Fruit fly (Drosophila melanogaster) whole organism, embryonic: Measurements from ENCODE around the gene Gyc88E.
A peak's percentile ranks its signal among the peaks of the same experiment; 100 is the strongest.

Experiments
- Asciz ChIP-seq: fragments of 200-800 bp; sonication (Bioruptor generic); optimal IDR thresholded peaks from 2 replicates; lab custom pipeline; 2017; ENCODE audit warnings: missing biosample characterization, mild to moderate bottlenecking, missing genetic modification characterization, missing genetic modification reagents
- Bgb ChIP-seq: fragments of 200-800 bp; sonication (Bioruptor generic); IDR thresholded peaks from 2 replicates; pipeline ENCODE4 v1.3.6; 2022; ENCODE audit warnings: missing biosample characterization, missing genetic modification characterization; ENCODE audit not compliant: partially characterized antibody
- BtbVII ChIP-seq: fragments of 200-800 bp; sonication (Bioruptor generic); optimal IDR thresholded peaks from 3 replicates; lab custom pipeline; 2017; ENCODE audit warnings: missing biosample characterization, mild to moderate bottlenecking, missing genetic modification characterization
- CG11093 ChIP-seq: fragments of 200-800 bp; sonication (Bioruptor generic); IDR thresholded peaks from 3 replicates; pipeline ENCODE4 v1.3.6; 2022; ENCODE audit warnings: missing biosample characterization, missing genetic modification characterization
- CG11695 ChIP-seq: fragments of 200-800 bp; sonication (Bioruptor generic); IDR thresholded peaks from 3 replicates; pipeline ENCODE4 v1.3.6; 2022; ENCODE audit warnings: missing biosample characterization, missing genetic modification characterization
- CG15011 ChIP-seq: fragments of 200-800 bp; sonication (Bioruptor generic); optimal IDR thresholded peaks from 3 replicates; lab custom pipeline; 2018; ENCODE audit warnings: missing biosample characterization, mild to moderate bottlenecking, missing genetic modification characterization
- CG31224 ChIP-seq: fragments of 200-800 bp; sonication (Bioruptor generic); IDR thresholded peaks from 2 replicates; pipeline ENCODE4 v1.3.6; 2022; ENCODE audit warnings: missing biosample characterization, missing genetic modification characterization
- CG4820 ChIP-seq: fragments of 200-800 bp; sonication (Bioruptor generic); optimal IDR thresholded peaks from 3 replicates; lab custom pipeline; 2016; ENCODE audit warnings: missing biosample characterization, missing genetic modification characterization
- CG6175 ChIP-seq: fragments of 200-800 bp; sonication (Bioruptor generic); IDR thresholded peaks from 3 replicates; pipeline ENCODE4 v1.3.6; 2022; ENCODE audit warnings: missing biosample characterization, missing genetic modification characterization
- CG6791 ChIP-seq: fragments of 200-800 bp; sonication (Bioruptor generic); IDR thresholded peaks from 3 replicates; pipeline ENCODE4 v1.3.6; 2022; ENCODE audit warnings: missing biosample characterization, missing genetic modification characterization; ENCODE audit not compliant: partially characterized antibody
- CG7987 ChIP-seq: fragments of 200-800 bp; sonication (Bioruptor generic); optimal IDR thresholded peaks from 2 replicates; lab custom pipeline; 2018; ENCODE audit warnings: missing biosample characterization, mild to moderate bottlenecking, missing genetic modification characterization, moderate library complexity
- CG8290 ChIP-seq, 3 experiments: fragments of 200-800 bp; sonication (Bioruptor generic); optimal IDR thresholded peaks; 2 replicates each; lab custom pipeline; 2016 to 2019; ENCODE audit warnings: missing biosample characterization in 3 of 3, missing genetic modification characterization in 3 of 3, mild to moderate bottlenecking in 2 of 3, moderate library complexity in 1 of 3
- CG8924 ChIP-seq: fragments of 200-800 bp; optimal IDR thresholded peaks from 3 replicates; lab custom pipeline; 2019; ENCODE audit warnings: missing biosample characterization, mild to moderate bottlenecking, missing genetic modification characterization, moderate library complexity
- CTCF ChIP-seq: fragments of 200-800 bp; sonication (Bioruptor generic); optimal IDR thresholded peaks from 2 replicates; lab custom pipeline; 2017; ENCODE audit warnings: missing biosample characterization, mild to moderate bottlenecking, missing genetic modification characterization, moderate library complexity
- Deaf1 ChIP-seq: fragments of 200-800 bp; optimal IDR thresholded peaks from 3 replicates; lab custom pipeline; 2019; ENCODE audit warnings: missing biosample characterization, mild to moderate bottlenecking, missing genetic modification characterization, moderate library complexity
- Dek ChIP-seq: fragments of 200-800 bp; sonication (Bioruptor generic); optimal IDR thresholded peaks from 3 replicates; lab custom pipeline; 2019; ENCODE audit warnings: missing biosample characterization, mild to moderate bottlenecking, missing genetic modification characterization, moderate library complexity
- GATAe ChIP-seq: fragments of 200-800 bp; sonication (Bioruptor generic); conservative IDR thresholded peaks from 2 replicates; pipeline ENCODE4 v1.3.6; 2022; ENCODE audit warnings: missing biosample characterization, missing genetic modification characterization
- Hey ChIP-seq: fragments of 200-800 bp; sonication (Bioruptor generic); optimal IDR thresholded peaks from 3 replicates; lab custom pipeline; 2018; ENCODE audit warnings: missing biosample characterization, mild to moderate bottlenecking, missing genetic modification characterization
- HmgZ ChIP-seq: fragments of 200-800 bp; sonication (Bioruptor generic); optimal IDR thresholded peaks from 2 replicates; lab custom pipeline; 2018; ENCODE audit warnings: missing biosample characterization, mild to moderate bottlenecking, missing genetic modification characterization
- Hr78 ChIP-seq, 2 experiments: fragments of 200-800 bp in 1 of 2; fragments of >200 bp in 1 of 2; sonication (Bioruptor generic) in 1 of 2; optimal IDR thresholded peaks; 2 replicates each; lab custom pipeline; 2017 to 2019; ENCODE audit warnings: missing biosample characterization in 2 of 2, missing genetic modification characterization in 2 of 2, mild to moderate bottlenecking in 1 of 2, moderate library complexity in 1 of 2
- Jarid2 ChIP-seq: fragments of 200-800 bp; sonication (Bioruptor generic); optimal IDR thresholded peaks from 3 replicates; lab custom pipeline; 2017; ENCODE audit warnings: mild to moderate bottlenecking, missing biosample characterization, missing genetic modification reagents, missing genetic modification characterization
- MBD-R2 ChIP-seq: fragments of 200-800 bp; sonication (Bioruptor generic); IDR thresholded peaks from 2 replicates; pipeline ENCODE4 v1.3.6; 2022; ENCODE audit warnings: missing biosample characterization, missing genetic modification characterization
- Mad ChIP-seq: fragments of 200-800 bp; sonication (Bioruptor generic); optimal IDR thresholded peaks from 2 replicates; lab custom pipeline; 2016; ENCODE audit warnings: missing biosample characterization, missing genetic modification characterization
- Med ChIP-seq: fragments of 200-800 bp; sonication (Bioruptor generic); peaks from one replicate; lab custom pipeline; 2016; ENCODE audit warnings: missing biosample characterization, missing genetic modification characterization, mild to moderate bottlenecking, inconsistent platforms, moderate library complexity
- Mrtf ChIP-seq: fragments of 200-800 bp; sonication (Bioruptor generic); IDR thresholded peaks from 3 replicates; pipeline ENCODE4 v1.3.6; 2022; ENCODE audit warnings: missing biosample characterization, missing genetic modification characterization
- Sox100B ChIP-seq: fragments of 200-800 bp; sonication (Bioruptor generic); optimal IDR thresholded peaks from 3 replicates; lab custom pipeline; 2018; ENCODE audit warnings: missing biosample characterization, mild to moderate bottlenecking, missing genetic modification characterization
- Trl ChIP-seq, 3 experiments: fragments of >200 bp in 2 of 3; fragments of 200-800 bp in 1 of 3; sonication (Bioruptor generic) in 1 of 3; optimal IDR thresholded peaks; 2 replicates in 1 of 3; 3 replicates in 2 of 3; lab custom pipeline; 2016 to 2017; ENCODE audit warnings: missing biosample characterization in 1 of 3, missing genetic modification characterization in 1 of 3
- Vsx1 ChIP-seq: fragments of 200-800 bp; sonication (Bioruptor generic); optimal IDR thresholded peaks from 2 replicates; lab custom pipeline; 2017; ENCODE audit warnings: missing biosample characterization, mild to moderate bottlenecking, missing genetic modification characterization, missing genetic modification reagents
- ap ChIP-seq: fragments of 200-800 bp; sonication (Bioruptor generic); IDR thresholded peaks from 2 replicates; pipeline ENCODE4 v1.3.6; 2022; ENCODE audit warnings: missing biosample characterization, missing genetic modification characterization
- bab2 ChIP-seq: fragments of 200-800 bp; sonication (Bioruptor generic); optimal IDR thresholded peaks from 2 replicates; lab custom pipeline; 2016; ENCODE audit warnings: missing biosample characterization, missing genetic modification characterization
- cg ChIP-seq: fragments of 200-800 bp; sonication (Bioruptor generic); optimal IDR thresholded peaks from 3 replicates; lab custom pipeline; 2019; ENCODE audit warnings: missing biosample characterization, mild to moderate bottlenecking, missing genetic modification characterization, moderate library complexity
- chinmo ChIP-seq: fragments of 200-800 bp; sonication (Bioruptor generic); IDR thresholded peaks from 4 replicates; pipeline ENCODE4 v1.3.6; 2022; ENCODE audit warnings: missing biosample characterization, missing genetic modification characterization; ENCODE audit not compliant: partially characterized antibody
- croc ChIP-seq: fragments of 200-800 bp; sonication (Bioruptor generic); conservative IDR thresholded peaks from 3 replicates; pipeline ENCODE4 v1.3.6; 2022; ENCODE audit warnings: missing biosample characterization, missing genetic modification characterization
- dmrt11E ChIP-seq: fragments of 200-800 bp; sonication (Bioruptor generic); optimal IDR thresholded peaks from 3 replicates; lab custom pipeline; 2018; ENCODE audit warnings: missing biosample characterization, mild to moderate bottlenecking, missing genetic modification characterization, moderate library complexity
- ems ChIP-seq: fragments of 200-800 bp; sonication (Bioruptor generic); optimal IDR thresholded peaks from 3 replicates; lab custom pipeline; 2016; ENCODE audit warnings: missing biosample characterization, missing genetic modification characterization
- en ChIP-seq: fragments of 200-800 bp; sonication (Bioruptor generic); optimal IDR thresholded peaks from 2 replicates; lab custom pipeline; 2016; ENCODE audit warnings: missing biosample characterization, missing genetic modification characterization
- fd102C ChIP-seq: fragments of 200-800 bp; sonication (Bioruptor generic); optimal IDR thresholded peaks from 2 replicates; lab custom pipeline; 2018; ENCODE audit warnings: missing biosample characterization, mild to moderate bottlenecking, missing genetic modification characterization, moderate library complexity
- fd3F ChIP-seq: fragments of 200-800 bp; sonication (Bioruptor generic); optimal IDR thresholded peaks from 2 replicates; lab custom pipeline; 2018; ENCODE audit warnings: missing biosample characterization, mild to moderate bottlenecking, missing genetic modification characterization, moderate library complexity
- grn ChIP-seq: fragments of 200-800 bp; sonication (Bioruptor generic); optimal IDR thresholded peaks from 3 replicates; lab custom pipeline; 2017; ENCODE audit warnings: missing biosample characterization, missing genetic modification characterization
- inv ChIP-seq: fragments of 200-800 bp; sonication (Bioruptor generic); IDR thresholded peaks from 2 replicates; pipeline ENCODE4 v1.3.6; 2022; ENCODE audit warnings: missing biosample characterization, missing genetic modification characterization; ENCODE audit not compliant: partially characterized antibody
- maf-S ChIP-seq: fragments of 200-800 bp; sonication (Bioruptor generic); optimal IDR thresholded peaks from 2 replicates; lab custom pipeline; 2016; ENCODE audit warnings: missing biosample characterization, missing genetic modification characterization
- nerfin-1 ChIP-seq: fragments of 200-800 bp; sonication (Bioruptor generic); optimal IDR thresholded peaks from 3 replicates; lab custom pipeline; 2019; ENCODE audit warnings: missing biosample characterization, mild to moderate bottlenecking, missing genetic modification characterization, moderate library complexity
- phol ChIP-seq: fragments of 200-800 bp; sonication (Bioruptor generic); optimal IDR thresholded peaks from 3 replicates; lab custom pipeline; 2018; ENCODE audit warnings: missing biosample characterization, mild to moderate bottlenecking, missing genetic modification characterization, moderate library complexity
- rib ChIP-seq: fragments of 200-800 bp; sonication (Bioruptor generic); IDR thresholded peaks from 2 replicates; pipeline ENCODE4 v1.3.6; 2022; ENCODE audit warnings: missing biosample characterization, missing genetic modification characterization
- sd ChIP-seq: fragments of 200-800 bp; sonication (Bioruptor generic); optimal IDR thresholded peaks from 3 replicates; lab custom pipeline; 2018; ENCODE audit warnings: missing biosample characterization, mild to moderate bottlenecking, missing genetic modification characterization, moderate library complexity
- sens ChIP-seq: fragments of 200-800 bp; sonication (Bioruptor generic); peaks from one replicate; lab custom pipeline; 2016; ENCODE audit warnings: missing biosample characterization, missing genetic modification characterization
- sisA ChIP-seq: fragments of 200-800 bp; sonication (Bioruptor generic); IDR thresholded peaks from 2 replicates; pipeline ENCODE4 v1.3.6; 2022; ENCODE audit warnings: missing biosample characterization, missing genetic modification characterization
- tup ChIP-seq: fragments of 200-800 bp; sonication (Bioruptor generic); optimal IDR thresholded peaks from 2 replicates; lab custom pipeline; 2016; ENCODE audit warnings: missing biosample characterization, mild to moderate bottlenecking, missing genetic modification characterization, moderate library complexity

Gene Gyc88E

DNA sequence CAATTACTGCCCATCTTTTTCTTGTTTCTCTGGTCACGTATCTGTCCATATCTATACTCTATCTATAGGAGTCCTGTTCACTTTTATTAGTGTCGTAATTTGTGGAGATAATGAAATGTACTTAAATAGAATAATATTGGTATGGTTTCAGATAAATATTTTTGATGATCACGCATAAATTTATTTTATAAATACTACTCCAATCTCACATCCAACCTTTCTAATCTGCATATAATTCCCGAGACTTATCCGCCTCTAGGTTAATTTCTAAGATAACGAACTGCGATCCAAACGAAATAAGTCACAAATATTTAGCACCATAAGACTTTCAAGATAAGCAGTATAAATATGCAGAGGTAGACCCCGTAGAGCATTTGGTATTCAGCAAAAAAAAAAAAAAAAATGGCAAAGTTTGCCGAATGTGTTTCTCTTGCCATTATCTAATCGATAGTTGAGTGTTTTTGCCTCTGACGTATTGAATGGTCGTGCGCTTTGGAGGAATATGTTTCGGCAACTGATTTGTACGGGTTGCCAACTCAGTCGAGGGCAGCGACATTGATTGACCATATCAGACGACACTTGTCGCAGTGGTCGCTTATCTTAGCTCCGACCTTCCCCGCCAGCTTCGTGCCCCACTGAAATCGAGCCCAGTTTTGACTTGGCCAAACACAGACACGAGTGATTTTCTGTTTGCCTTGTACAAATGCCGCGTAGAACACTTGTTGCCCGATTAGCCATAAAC lies 48.0 kb downstream of the Gyc88E start (continued):
- TF ChIP-seq Deaf1 (peak; percentile 80), Mad (GFP tag; lab: Kevin White, UChicago) (no peak), ems (GFP tag; lab: Kevin White, UChicago) (no peak), rib (GFP tag; lab: Robert Waterston, UW) (peak; percentile 47; the same call in 1 of the 2 replicates), Bgb (GFP tag; lab: Robert Waterston, UW) (0 out of 2 replicates have a peak, but pooled peaks have one; percentile 8), en (GFP tag; lab: Kevin White, UChicago) (no peak), MBD-R2 (GFP tag; lab: Robert Waterston, UW) (0 out of 2 replicates have a peak, but pooled peaks have one; percentile 8), Hr78 (GFP tag; optimal IDR thresholded peaks at IDR 0.05; lab: Kevin White, UChicago) (peak in 1 of 2 experiments; percentile 17), CTCF (GFP tag; lab: Kevin White, UChicago) (no peak), CG4820 (no peak), CG6175 (GFP tag; lab: Robert Waterston, UW) (0 out of 3 replicates have a peak, but pooled peaks have one; percentile 27), sisA (GFP tag; lab: Robert Waterston, UW) (no peak), BtbVII (peak; percentile 76), CG31224 (GFP tag; lab: Robert Waterston, UW) (peak; percentile 18; the same call in 1 of the 2 replicates), Med (GFP tag; lab: Kevin White, UChicago) (peak; percentile 16), fd3F (GFP tag; lab: Kevin White, UChicago) (no peak), Asciz (GFP tag; lab: Kevin White, UChicago) (no peak), maf-S (no peak), grn (GFP tag; lab: Kevin White, UChicago) (peak; percentile 37), GATAe (GFP tag; lab: Robert Waterston, UW) (peak; percentile 71), croc (GFP tag; lab: Robert Waterston, UW) (no peak), HmgZ (tag; lab: Kevin White, UChicago) (peak; percentile 19), dmrt11E (tag; lab: Kevin White, UChicago) (no peak), Mrtf (no peak), CG11695 (0 out of 3 replicates have a peak, but pooled peaks have one; percentile 7), cg (no peak), Vsx1 (GFP tag; lab: Kevin White, UChicago) (peak; percentile 30), ap (GFP tag; lab: Robert Waterston, UW) (no peak), sd (tag; lab: Kevin White, UChicago) (peak; percentile 36), CG7987 (peak; percentile 7), CG8290 (GFP tag; optimal IDR thresholded peaks at IDR 0.05; lab: Kevin White, UChicago) (no peak), CG8290 (tag; optimal IDR thresholded peaks at IDR 0.05; lab: Kevin White, UChicago) (peak in 1 of 2 experiments; percentile 8), Hey (peak; percentile 26), chinmo (GFP tag; lab: Robert Waterston, UW) (0 out of 4 replicates have a peak, but pooled peaks have one; percentile 80)

DNA sequence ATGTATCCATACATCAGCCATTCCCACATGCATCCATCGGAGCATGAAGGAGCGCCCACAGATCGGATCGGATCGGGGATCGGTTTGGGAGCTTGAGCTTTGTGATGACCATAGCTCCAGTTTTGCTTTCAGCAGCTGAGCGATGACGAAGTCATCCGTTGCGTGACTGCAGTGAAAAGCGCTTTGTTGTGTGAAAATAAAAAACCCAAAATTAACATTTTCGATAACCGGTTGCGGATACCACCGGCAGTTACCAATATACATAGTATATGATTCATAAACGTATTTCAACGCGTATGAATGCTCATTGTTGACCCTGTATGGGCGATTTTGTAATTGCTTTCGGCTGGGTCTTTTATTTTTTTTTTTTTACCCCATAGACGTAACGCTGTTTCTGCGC lies 55.0 kb downstream of the Gyc88E start:
- TF ChIP-seq Jarid2 (GFP tag; lab: Kevin White, UChicago) (no peak), tup (no peak), inv (GFP tag; lab: Robert Waterston, UW) (no peak), CG11093 (no peak), phol (tag; lab: Kevin White, UChicago) (no peak), Sox100B (GFP tag; lab: Kevin White, UChicago) (no peak), fd102C (GFP tag; lab: Kevin White, UChicago) (no peak), CG15011 (GFP tag; lab: Kevin White, UChicago) (no peak), sd (tag; lab: Kevin White, UChicago) (no peak), sens (peak; percentile 40), Trl (optimal IDR thresholded peaks at IDR 0.05; lab: Kevin White, UChicago) (no peak), Trl (GFP tag; optimal IDR thresholded peaks at IDR 0.05; lab: Kevin White, UChicago) (no peak), nerfin-1 (tag; lab: Kevin White, UChicago) (no peak), HmgZ (tag; lab: Kevin White, UChicago) (no peak), CG8924 (tag; lab: Kevin White, UChicago) (no peak), bab2 (GFP tag; lab: Kevin White, UChicago) (no peak), Dek (tag; lab: Kevin White, UChicago) (no peak), CG6791 (GFP tag; lab: Robert Waterston, UW) (no peak)
